Fruit fly (Drosophila melanogaster) whole organism, embryonic: ENCODE data around the gene CG4880.

Source experiments
- Ada2b ChIP-seq: fragments of 200-800 bp; sonication (Bioruptor generic); IDR thresholded peaks from 2 replicates; pipeline ENCODE4 v1.3.6; 2022; ENCODE audit warnings: missing biosample characterization, missing genetic modification characterization
- B-H2 ChIP-seq: fragments of 200-800 bp; sonication (Bioruptor generic); optimal IDR thresholded peaks from 2 replicates; lab custom pipeline; 2018; ENCODE audit warnings: missing biosample characterization, mild to moderate bottlenecking, missing genetic modification characterization
- BtbVII ChIP-seq: fragments of 200-800 bp; sonication (Bioruptor generic); optimal IDR thresholded peaks from 3 replicates; lab custom pipeline; 2017; ENCODE audit warnings: missing biosample characterization, mild to moderate bottlenecking, missing genetic modification characterization
- CG10462 ChIP-seq: fragments of 200-800 bp; sonication (Bioruptor generic); optimal IDR thresholded peaks from 2 replicates; lab custom pipeline; 2016; ENCODE audit warnings: missing biosample characterization, missing genetic modification characterization
- CG10543 ChIP-seq: fragments of 200-800 bp; sonication (Bioruptor generic); optimal IDR thresholded peaks from 3 replicates; lab custom pipeline; 2017; ENCODE audit warnings: missing biosample characterization, mild to moderate bottlenecking, missing genetic modification characterization, moderate library complexity
- CG10654 ChIP-seq: fragments of 200-800 bp; sonication (Bioruptor generic); optimal IDR thresholded peaks from 2 replicates; lab custom pipeline; 2016; ENCODE audit warnings: missing biosample characterization, missing genetic modification characterization
- CG10979 ChIP-seq: fragments of 200-800 bp; sonication (Bioruptor generic); optimal IDR thresholded peaks from 2 replicates; lab custom pipeline; 2018; ENCODE audit warnings: missing biosample characterization, mild to moderate bottlenecking, missing genetic modification characterization, moderate library complexity
- CG14014 ChIP-seq: fragments of 200-800 bp; sonication (Bioruptor generic); IDR thresholded peaks from 2 replicates; pipeline ENCODE4 v1.3.6; 2022; ENCODE audit warnings: missing biosample characterization, missing genetic modification characterization
- CG14050 ChIP-seq: fragments of 200-800 bp; sonication (Bioruptor generic); IDR thresholded peaks from 3 replicates; pipeline ENCODE4 v1.3.6; 2022; ENCODE audit warnings: missing biosample characterization, missing genetic modification characterization
- CG15011 ChIP-seq: fragments of 200-800 bp; sonication (Bioruptor generic); optimal IDR thresholded peaks from 3 replicates; lab custom pipeline; 2018; ENCODE audit warnings: missing biosample characterization, mild to moderate bottlenecking, missing genetic modification characterization
- CG1832 ChIP-seq: fragments of 200-800 bp; sonication (Bioruptor generic); optimal IDR thresholded peaks from 2 replicates; lab custom pipeline; 2017; ENCODE audit warnings: missing biosample characterization, mild to moderate bottlenecking, missing genetic modification characterization, inconsistent platforms
- CG2889 ChIP-seq: fragments of 200-800 bp; sonication (Bioruptor generic); IDR thresholded peaks from 3 replicates; pipeline ENCODE4 v1.3.6; 2022; ENCODE audit warnings: missing biosample characterization, missing genetic modification characterization
- CG30403 ChIP-seq: fragments of 200-800 bp; sonication (Bioruptor generic); optimal IDR thresholded peaks from 3 replicates; lab custom pipeline; 2016; ENCODE audit warnings: missing biosample characterization, missing genetic modification characterization
- CG30431 ChIP-seq: fragments of 200-800 bp; sonication (Bioruptor generic); optimal IDR thresholded peaks from 2 replicates; lab custom pipeline; 2017; ENCODE audit warnings: missing biosample characterization, missing genetic modification characterization
- CG3163 ChIP-seq: fragments of 200-800 bp; sonication (Bioruptor generic); optimal IDR thresholded peaks from 3 replicates; lab custom pipeline; 2016; ENCODE audit warnings: missing biosample characterization, missing genetic modification characterization
- CG33213 ChIP-seq: fragments of 200-800 bp; sonication (Bioruptor generic); optimal IDR thresholded peaks from 3 replicates; lab custom pipeline; 2016; ENCODE audit warnings: missing biosample characterization, missing genetic modification characterization
- CG3847 ChIP-seq: fragments of 200-800 bp; sonication (Bioruptor generic); IDR thresholded peaks from 2 replicates; pipeline ENCODE4 v1.3.6; 2022; ENCODE audit warnings: missing biosample characterization, missing genetic modification characterization
- CG3995 ChIP-seq: fragments of 200-800 bp; sonication (Bioruptor generic); optimal IDR thresholded peaks from 3 replicates; lab custom pipeline; 2016; ENCODE audit warnings: missing biosample characterization, missing genetic modification characterization
- CG4404 ChIP-seq: fragments of 200-800 bp; sonication (Bioruptor generic); IDR thresholded peaks from 2 replicates; pipeline ENCODE4 v1.3.6; 2022; ENCODE audit warnings: missing biosample characterization, missing genetic modification characterization
- CG6254 ChIP-seq: fragments of 200-800 bp; sonication (Bioruptor generic); optimal IDR thresholded peaks from 3 replicates; lab custom pipeline; 2017; ENCODE audit warnings: mild to moderate bottlenecking, missing biosample characterization, missing genetic modification reagents, missing genetic modification characterization
- CG7839 ChIP-seq: fragments of 200-800 bp; sonication (Bioruptor generic); optimal IDR thresholded peaks from 3 replicates; lab custom pipeline; 2018; ENCODE audit warnings: missing biosample characterization, mild to moderate bottlenecking, missing genetic modification characterization, moderate library complexity
- Dll ChIP-seq: fragments of 200-800 bp; sonication (Bioruptor generic); IDR thresholded peaks from 4 replicates; pipeline ENCODE4 v1.3.6; 2022; ENCODE audit warnings: missing biosample characterization, missing genetic modification characterization; ENCODE audit not compliant: partially characterized antibody
- Dp ChIP-seq: fragments of 200-800 bp; sonication (Bioruptor generic); optimal IDR thresholded peaks from 2 replicates; lab custom pipeline; 2018; ENCODE audit warnings: missing biosample characterization, mild to moderate bottlenecking, missing genetic modification characterization, moderate library complexity
- HHEX ChIP-seq: fragments of 200-800 bp; sonication (Bioruptor generic); optimal IDR thresholded peaks from 3 replicates; lab custom pipeline; 2017; ENCODE audit warnings: missing biosample characterization, mild to moderate bottlenecking, missing genetic modification characterization, missing genetic modification reagents
- HLHmδ ChIP-seq: fragments of 200-800 bp; sonication (Bioruptor generic); optimal IDR thresholded peaks from 2 replicates; lab custom pipeline; 2018; ENCODE audit warnings: missing biosample characterization, mild to moderate bottlenecking, missing genetic modification characterization, moderate library complexity
- Hr78 ChIP-seq, 2 experiments: fragments of 200-800 bp in 1 of 2; fragments of >200 bp in 1 of 2; sonication (Bioruptor generic) in 1 of 2; optimal IDR thresholded peaks; 2 replicates each; lab custom pipeline; 2017 to 2019; ENCODE audit warnings: missing biosample characterization in 2 of 2, missing genetic modification characterization in 2 of 2, mild to moderate bottlenecking in 1 of 2, moderate library complexity in 1 of 2
- MBD-R2 ChIP-seq: fragments of 200-800 bp; sonication (Bioruptor generic); IDR thresholded peaks from 2 replicates; pipeline ENCODE4 v1.3.6; 2022; ENCODE audit warnings: missing biosample characterization, missing genetic modification characterization
- Med ChIP-seq: fragments of 200-800 bp; sonication (Bioruptor generic); peaks from one replicate; lab custom pipeline; 2016; ENCODE audit warnings: missing biosample characterization, missing genetic modification characterization, mild to moderate bottlenecking, inconsistent platforms, moderate library complexity
- PHDP ChIP-seq: fragments of 200-800 bp; sonication (Bioruptor generic); optimal IDR thresholded peaks from 3 replicates; lab custom pipeline; 2018; ENCODE audit warnings: missing biosample characterization, mild to moderate bottlenecking, missing genetic modification characterization, moderate library complexity
- Scr ChIP-seq: fragments of 200-800 bp; sonication (Bioruptor generic); IDR thresholded peaks from 2 replicates; pipeline ENCODE4 v1.3.6; 2022; ENCODE audit warnings: missing biosample characterization, missing genetic modification characterization; ENCODE audit not compliant: partially characterized antibody
- Six4 ChIP-seq: fragments of 200-800 bp; sonication (Bioruptor generic); optimal IDR thresholded peaks from 2 replicates; lab custom pipeline; 2016; ENCODE audit warnings: missing biosample characterization, missing genetic modification characterization
- Usf ChIP-seq: fragments of 200-800 bp; sonication (Bioruptor generic); optimal IDR thresholded peaks from 2 replicates; lab custom pipeline; 2017; ENCODE audit warnings: missing genotype, missing biosample characterization, missing genetic modification characterization
- YL-1 ChIP-seq: fragments of 200-800 bp; sonication (Bioruptor generic); optimal IDR thresholded peaks from 3 replicates; lab custom pipeline; 2017; ENCODE audit warnings: missing biosample characterization, mild to moderate bottlenecking, missing genetic modification characterization
- dan ChIP-seq: fragments of 200-800 bp; sonication (Bioruptor generic); IDR thresholded peaks from 2 replicates; pipeline ENCODE4 v1.3.6; 2022; ENCODE audit warnings: missing biosample characterization, missing genetic modification characterization
- fd96Cb ChIP-seq: fragments of 200-800 bp; sonication (Bioruptor generic); optimal IDR thresholded peaks from 2 replicates; lab custom pipeline; 2018; ENCODE audit warnings: missing biosample characterization, mild to moderate bottlenecking, missing genetic modification characterization, moderate library complexity
- gfzf ChIP-seq: fragments of 200-800 bp; sonication (Bioruptor generic); optimal IDR thresholded peaks from 2 replicates; lab custom pipeline; 2016; ENCODE audit warnings: missing biosample characterization, mild to moderate bottlenecking, missing genetic modification characterization, moderate library complexity
- grau ChIP-seq: fragments of 200-800 bp; optimal IDR thresholded peaks from 3 replicates; lab custom pipeline; 2019; ENCODE audit warnings: missing biosample characterization, mild to moderate bottlenecking, missing genetic modification characterization, moderate library complexity
- hkb ChIP-seq, 2 experiments: fragments of 200-800 bp in 1 of 2; fragments of >200 bp in 1 of 2; sonication (Bioruptor generic) in 1 of 2; IDR thresholded peaks in 1 of 2; optimal IDR thresholded peaks in 1 of 2; 2 replicates each; pipeline versions ENCODE4 v1.3.6 to Lab custom; 2017 to 2022; ENCODE audit warnings: missing biosample characterization in 1 of 2, missing genetic modification characterization in 1 of 2
- maf-S ChIP-seq: fragments of 200-800 bp; sonication (Bioruptor generic); optimal IDR thresholded peaks from 2 replicates; lab custom pipeline; 2016; ENCODE audit warnings: missing biosample characterization, missing genetic modification characterization
- mld ChIP-seq: fragments of 200-800 bp; sonication (Bioruptor generic); IDR thresholded peaks from 3 replicates; pipeline ENCODE4 v1.3.6; 2022; ENCODE audit warnings: missing biosample characterization, missing genetic modification characterization; ENCODE audit not compliant: partially characterized antibody
- pb ChIP-seq: fragments of 200-800 bp; sonication (Bioruptor generic); optimal IDR thresholded peaks from 3 replicates; lab custom pipeline; 2016; ENCODE audit warnings: missing biosample characterization, missing genetic modification characterization
- pzg ChIP-seq: fragments of 200-800 bp; sonication (Bioruptor generic); optimal IDR thresholded peaks from 3 replicates; lab custom pipeline; 2018; ENCODE audit warnings: missing biosample characterization, mild to moderate bottlenecking, missing genetic modification characterization, moderate library complexity
- slbo ChIP-seq: fragments of 200-800 bp; sonication (Bioruptor generic); IDR thresholded peaks from 2 replicates; pipeline ENCODE4 v1.3.6; 2022; ENCODE audit warnings: missing biosample characterization, missing genetic modification characterization
- stc ChIP-seq: fragments of 200-800 bp; sonication (Bioruptor generic); IDR thresholded peaks from 2 replicates; pipeline ENCODE4 v1.3.6; 2022; ENCODE audit warnings: missing biosample characterization, missing genetic modification characterization
- trem ChIP-seq: fragments of 200-800 bp; optimal IDR thresholded peaks from 3 replicates; lab custom pipeline; 2019; ENCODE audit warnings: missing biosample characterization, mild to moderate bottlenecking, missing genetic modification characterization, moderate library complexity
- trh ChIP-seq: fragments of 200-800 bp; sonication (Bioruptor generic); optimal IDR thresholded peaks from 2 replicates; lab custom pipeline; 2016; ENCODE audit warnings: missing biosample characterization, missing genetic modification characterization
- unpg ChIP-seq: fragments of 200-800 bp; sonication (Bioruptor generic); optimal IDR thresholded peaks from 3 replicates; lab custom pipeline; 2018; ENCODE audit warnings: missing biosample characterization, mild to moderate bottlenecking, missing genetic modification characterization, moderate library complexity
- usp ChIP-seq: fragments of >200 bp; optimal IDR thresholded peaks from 2 replicates; lab custom pipeline; 2017; ENCODE audit warnings: missing biosample characterization, missing genetic modification characterization
- wor ChIP-seq: fragments of 200-800 bp; sonication (Bioruptor generic); IDR thresholded peaks from 2 replicates; pipeline ENCODE4 v1.3.6; 2022; ENCODE audit warnings: missing biosample characterization, missing genetic modification characterization

CG4880 gene

dm6 chrX:16884280-16884679 is 2.3 kb upstream of the CG4880 start, which contains the start of the genes Nprl2 and Polr3I (continued):
- no peak for TF ChIP-seq CG14050 (GFP tag; lab: Robert Waterston, UW)
- peak; percentile 44 for TF ChIP-seq Med (GFP tag; lab: Kevin White, UChicago)
- TF ChIP-seq MBD-R2 (GFP tag; lab: Robert Waterston, UW): peak; percentile 39
- peak; percentile 47; the same call in 1 of the 4 replicates for TF ChIP-seq Dll (GFP tag; lab: Robert Waterston, UW)
- no peak for TF ChIP-seq wor (GFP tag; lab: Robert Waterston, UW)
- TF ChIP-seq Dp (GFP tag; lab: Kevin White, UChicago): peak; percentile 26
- TF ChIP-seq Scr: peak; percentile 43
- peak; percentile 49 for TF ChIP-seq pzg (GFP tag; lab: Kevin White, UChicago)
- peak; percentile 29 for TF ChIP-seq YL-1
- TF ChIP-seq pb (GFP tag; lab: Kevin White, UChicago): no peak
- TF ChIP-seq gfzf (GFP tag; lab: Kevin White, UChicago): peak; percentile 72
- TF ChIP-seq trem (tag; lab: Kevin White, UChicago): peak; percentile 41
- no peak for TF ChIP-seq CG15011 (GFP tag; lab: Kevin White, UChicago)

- TF ChIP-seq CG1832 (no peak), dan (no peak), Ada2b (GFP tag; lab: Robert Waterston, UW) (no peak), mld (GFP tag; lab: Robert Waterston, UW) (no peak), Six4 (no peak), HLHmδ (GFP tag; lab: Kevin White, UChicago) (no peak), stc (GFP tag; lab: Robert Waterston, UW) (no peak), CG3995 (GFP tag; lab: Kevin White, UChicago) (no peak), HHEX (GFP tag; lab: Kevin White, UChicago) (no peak), CG7839 (tag; lab: Kevin White, UChicago) (no peak), CG30431 (GFP tag; lab: Kevin White, UChicago) (no peak), CG3847 (no peak), Usf (GFP tag; lab: Kevin White, UChicago) (no peak), CG10462 (no peak), hkb (optimal IDR thresholded peaks at IDR 0.05; lab: Kevin White, UChicago) (no peak), hkb (GFP tag; IDR thresholded peaks at IDR 0.05; lab: Robert Waterston, UW) (no peak), unpg (GFP tag; lab: Kevin White, UChicago) (no peak)
- TF ChIP-seq, all 482 proteins: peak for 0
Measured at dm6 chrX:16889510-16889909, 2.9 kb downstream of the CG4880 start, which contains the start of gene CG13002. CG13002 (plus strand) TSS chrX:16889810.

- TF ChIP-seq PHDP (tag; lab: Kevin White, UChicago): peak; percentile 41
- no peak for TF ChIP-seq CG2889 (GFP tag; lab: Robert Waterston, UW)
- no peak for TF ChIP-seq pzg (GFP tag; lab: Kevin White, UChicago)
- no peak for TF ChIP-seq maf-S
- peak; percentile 2 for TF ChIP-seq CG10543 (GFP tag; lab: Kevin White, UChicago)
- TF ChIP-seq usp: no peak
- no peak for TF ChIP-seq CG10462
- no peak for TF ChIP-seq fd96Cb
- TF ChIP-seq CG4404: no peak
- no peak for TF ChIP-seq slbo (GFP tag; lab: Robert Waterston, UW)
- TF ChIP-seq Hr78 (GFP tag; optimal IDR thresholded peaks at IDR 0.05; lab: Kevin White, UChicago): no peak
- TF ChIP-seq grau (tag; lab: Kevin White, UChicago): no peak
- TF ChIP-seq CG3163 (GFP tag; lab: Kevin White, UChicago): no peak
- peak; percentile 24 for TF ChIP-seq BtbVII (GFP tag; lab: Kevin White, UChicago)
- no peak for TF ChIP-seq CG10979
- no peak for TF ChIP-seq B-H2 (GFP tag; lab: Kevin White, UChicago)
- no peak for TF ChIP-seq CG10654 (GFP tag; lab: Kevin White, UChicago)
- TF ChIP-seq CG6254: no peak
- no peak for TF ChIP-seq CG33213 (GFP tag; lab: Kevin White, UChicago)
- TF ChIP-seq trh (GFP tag; lab: Kevin White, UChicago): no peak
- TF ChIP-seq CG14014 (GFP tag; lab: Robert Waterston, UW): peak; percentile 12; the same call in 1 of the 2 replicates
- no peak for TF ChIP-seq CG30403 (GFP tag; lab: Kevin White, UChicago)
Measured at dm6 chrX:16890599-16890998, 4.0 kb downstream of the CG4880 start.
